Fruit fly (Drosophila melanogaster) S2 (cell line): ENCODE data around the gene CG9933.

ENCODE experiments used
- CG8478 ChIP-seq: fragments of >200 bp; optimal IDR thresholded peaks from 2 replicates; lab custom pipeline; 2018
- CTCF ChIP-seq, 2 experiments: fragments of >200 bp; optimal IDR thresholded peaks; 2 replicates each; lab custom pipeline; 2018

- TF ChIP-seq CTCF (optimal IDR thresholded peaks at IDR 0.05; lab: Kevin White, UChicago) (no peak), CG8478 (no peak)
These were observed 47.7 kb upstream of the CG9933 start for dm6 chr2L:13068533-13069398.
